Worm (Caenorhabditis elegans): Measurements from ENCODE around the gene Y111B2A.2.

Y111B2A.2 gene

DNA sequence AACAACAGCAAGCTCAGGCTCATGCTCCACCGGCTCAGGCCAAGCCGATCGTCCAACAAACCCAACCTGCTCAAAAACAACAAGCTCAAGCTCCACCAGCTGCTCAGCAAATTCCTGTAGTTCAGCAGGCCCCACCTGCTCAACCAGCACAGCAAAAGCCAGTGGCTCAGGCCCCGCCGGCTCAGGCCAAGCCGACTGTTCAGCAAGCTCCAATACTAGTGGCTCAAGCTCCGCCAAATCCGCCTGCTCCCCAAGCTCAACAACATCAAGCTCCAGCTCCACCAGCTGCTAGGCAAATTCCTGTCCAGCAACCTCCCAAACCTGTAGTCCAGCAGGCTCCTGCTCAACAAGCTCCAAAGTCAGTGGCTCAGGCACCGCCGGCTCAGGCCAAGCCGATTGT lies 26.1 kb upstream of the Y111B2A.2 start:
- TF ChIP-seq pat-9 (tag; optimal IDR thresholded peaks at IDR 0.05) (no peak), syd-9 (tag; optimal IDR thresholded peaks at IDR 0.05) (no peak), ceh-24 (tag; optimal IDR thresholded peaks at IDR 0.05) (no peak)

DNA sequence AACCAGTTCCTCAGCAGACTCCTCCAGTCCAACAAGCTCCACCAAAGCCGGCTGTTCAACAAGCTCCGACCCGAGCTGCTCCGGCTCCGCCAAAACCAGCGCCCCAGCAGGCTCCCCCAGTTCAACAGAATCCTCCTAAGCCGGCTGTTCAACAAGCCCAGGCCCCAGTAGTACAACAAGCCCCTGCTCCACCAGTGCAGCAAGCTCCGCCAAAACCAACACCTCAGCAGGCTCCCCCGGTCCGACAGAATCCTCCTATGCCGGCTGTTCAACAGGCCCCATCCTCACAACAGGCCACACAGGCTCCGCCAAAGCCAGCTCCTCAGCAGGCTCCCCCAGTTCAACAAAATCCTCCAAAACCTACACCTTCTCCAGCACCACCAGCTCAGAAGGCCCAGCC lies 25.3 kb upstream of the Y111B2A.2 start:
- no peak for TF ChIP-seq fax-1 (tag; optimal IDR thresholded peaks at IDR 0.05)
- no peak for TF ChIP-seq syd-9 (tag; optimal IDR thresholded peaks at IDR 0.05)
- TF ChIP-seq ceh-34 (tag; optimal IDR thresholded peaks at IDR 0.05), result no peak
- TF ChIP-seq pqm-1 (tag; optimal IDR thresholded peaks at IDR 0.05), result no peak
- no peak for TF ChIP-seq madf-2 (tag; optimal IDR thresholded peaks at IDR 0.05)
- no peak for TF ChIP-seq hlh-8 (tag; optimal IDR thresholded peaks at IDR 0.05)

DNA sequence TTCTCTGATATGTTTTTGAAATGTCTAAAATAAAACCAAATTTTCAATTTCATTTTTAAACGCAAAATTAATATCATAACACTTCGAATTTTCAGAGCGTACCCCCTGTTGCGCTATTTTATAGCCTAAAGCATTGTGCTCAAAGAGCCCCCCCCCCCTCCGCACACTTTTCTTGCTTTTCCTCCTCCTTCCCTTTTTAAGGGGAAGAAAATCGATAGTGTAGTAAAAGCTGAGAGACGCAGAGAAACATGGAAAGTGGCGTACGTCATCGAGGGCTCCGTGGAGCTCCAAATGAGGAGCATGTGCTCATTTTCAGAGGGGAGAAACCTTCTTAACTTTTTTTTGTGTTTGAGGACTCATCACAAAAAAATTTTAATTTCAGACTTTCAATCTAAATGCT lies 23.4 kb upstream of the Y111B2A.2 start, which contains the start of gene cccp-1:
Gene cccp-1, plus strand, starts transcription at position 377 of the 400 bp plus-strand sequence.
- TF ChIP-seq unc-42 (tag; optimal IDR thresholded peaks at IDR 0.05), result peak; percentile 39
- TF ChIP-seq ceh-19 (GFP tag; optimal IDR thresholded peaks at IDR 0.05), result peak; percentile 7
- peak; percentile 95 for TF ChIP-seq ceh-48 (tag; optimal IDR thresholded peaks at IDR 0.05)
- peak; percentile 25 for TF ChIP-seq nfya-1 (tag; optimal IDR thresholded peaks at IDR 0.05)
- TF ChIP-seq ceh-14 (tag; optimal IDR thresholded peaks at IDR 0.05), result no peak
- no peak for TF ChIP-seq syd-9 (tag; optimal IDR thresholded peaks at IDR 0.05)
- TF ChIP-seq ceh-31 (tag; optimal IDR thresholded peaks at IDR 0.05), result peak; percentile 39
- no peak for TF ChIP-seq pros-1 (tag; optimal IDR thresholded peaks at IDR 0.05)

DNA sequence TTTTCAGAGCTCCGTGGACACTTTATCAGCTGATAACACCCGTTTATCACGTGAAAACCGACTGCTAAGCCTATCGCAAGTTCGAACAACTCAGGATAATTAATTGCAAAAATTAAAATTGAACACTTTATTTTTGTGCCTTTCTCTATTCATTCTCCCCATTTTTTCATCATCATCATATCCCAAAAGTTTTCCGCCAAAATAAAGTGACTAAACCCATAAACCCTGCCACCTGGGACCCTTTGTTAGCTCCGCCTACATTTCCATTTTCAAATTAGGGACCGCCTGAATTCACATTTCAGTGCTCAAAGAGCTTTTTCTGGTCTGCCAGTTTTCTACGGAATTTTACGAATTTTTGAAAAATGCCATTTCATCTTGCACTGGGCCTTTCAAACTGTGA lies 11.5 kb upstream of the Y111B2A.2 start, which contains the start of gene arrd-16:
Gene arrd-16, plus strand, starts transcription at position 301 of the 400 bp plus-strand sequence.
- TF ChIP-seq ztf-16 (tag; optimal IDR thresholded peaks at IDR 0.05), result no peak
- TF ChIP-seq nhr-232 (tag; optimal IDR thresholded peaks at IDR 0.05), result no peak
- no peak for TF ChIP-seq F13H6.1 (tag; optimal IDR thresholded peaks at IDR 0.05)
- no peak for TF ChIP-seq elt-2 (tag; optimal IDR thresholded peaks at IDR 0.05)
- no peak for TF ChIP-seq C08G9.2 (tag; optimal IDR thresholded peaks at IDR 0.05)
- no peak for TF ChIP-seq ceh-19 (GFP tag; optimal IDR thresholded peaks at IDR 0.05)

DNA sequence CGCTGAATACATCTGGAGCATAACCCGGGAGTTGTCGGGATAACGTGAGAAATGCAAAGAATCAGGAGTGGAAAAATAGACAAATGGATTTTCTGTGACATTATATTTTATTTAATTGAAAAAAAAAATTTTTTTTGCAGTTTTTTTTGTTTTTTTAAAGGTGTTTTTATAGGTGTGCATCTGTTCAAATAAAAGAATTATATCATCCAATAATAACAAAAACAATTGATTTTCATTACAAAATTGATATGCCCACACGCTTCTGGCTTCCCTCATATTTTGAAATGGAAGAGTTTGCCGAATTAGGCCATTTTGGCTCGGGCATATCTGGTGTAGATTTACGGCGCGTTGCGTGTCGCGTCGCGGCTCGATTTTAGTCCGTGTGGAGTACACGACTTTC lies 3.9 kb upstream of the Y111B2A.2 start, which contains the start of gene Y49E10.25:
Gene Y49E10.25, minus strand, starts transcription at position 101 of the 400 bp plus-strand sequence.
- TF ChIP-seq pha-4 (tag; optimal IDR thresholded peaks at IDR 0.05) (no peak), sox-4 (tag; optimal IDR thresholded peaks at IDR 0.05) (no peak), T23F11.4 (GFP tag; optimal IDR thresholded peaks at IDR 0.05) (no peak), pax-1 (tag; optimal IDR thresholded peaks at IDR 0.05) (no peak), ama-1 (optimal IDR thresholded peaks at IDR 0.05) (no peak), hlh-13 (GFP tag; optimal IDR thresholded peaks at IDR 0.05) (no peak), hlh-30 (tag; optimal IDR thresholded peaks at IDR 0.05; ENCODE audit: insufficient read depth) (no peak), ceh-19 (GFP tag; optimal IDR thresholded peaks at IDR 0.05) (no peak), lin-11 (tag; optimal IDR thresholded peaks at IDR 0.05) (no peak), C08G9.2 (tag; optimal IDR thresholded peaks at IDR 0.05) (no peak), ztf-16 (tag; optimal IDR thresholded peaks at IDR 0.05) (no peak), hlh-6 (tag; optimal IDR thresholded peaks at IDR 0.05) (no peak), K02D7.2 (tag; optimal IDR thresholded peaks at IDR 0.05) (no peak), unc-86 (tag; optimal IDR thresholded peaks at IDR 0.05) (no peak), ceh-22 (tag; optimal IDR thresholded peaks at IDR 0.05) (no peak), tbx-7 (tag; optimal IDR thresholded peaks at IDR 0.05) (no peak), nhr-11 (tag; optimal IDR thresholded peaks at IDR 0.05) (no peak), npax-4 (tag; optimal IDR thresholded peaks at IDR 0.05) (no peak)
